Fruit fly (Drosophila melanogaster): ENCODE data around the gene CG11357.
A peak's percentile ranks its signal among the peaks of the same experiment; 100 is the strongest.

CG11357 gene

DNA sequence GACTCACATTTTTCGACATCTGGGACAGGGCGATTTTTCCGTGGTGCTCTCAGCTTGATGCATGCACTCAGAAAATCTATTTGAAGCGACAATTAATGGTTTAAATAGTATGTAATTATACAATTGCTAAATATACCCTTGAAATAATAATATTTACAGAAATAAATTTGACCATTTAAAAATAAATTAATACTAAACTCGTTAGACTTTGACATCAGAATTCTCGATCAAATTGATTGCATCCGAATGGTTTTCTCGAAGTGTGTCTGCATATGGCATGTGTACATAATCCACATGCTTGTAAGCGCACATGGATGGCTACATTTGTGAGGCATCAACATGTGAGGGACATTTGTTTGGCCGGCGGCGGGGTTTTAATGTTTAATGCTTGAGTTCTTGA is 4.8 kb downstream of the CG11357 start (continued):
- TF ChIP-seq CG15601 (tag; optimal IDR thresholded peaks at IDR 0.05) (peak; percentile 65), CG13894 (tag; optimal IDR thresholded peaks at IDR 0.05) (no peak), Dfd (GFP tag; optimal IDR thresholded peaks at IDR 0.05) (no peak), CG6689 (GFP tag; IDR thresholded peaks at IDR 0.05) (peak; percentile 62), CG7987 (GFP tag; optimal IDR thresholded peaks at IDR 0.05) (peak; percentile 2), pros (GFP tag; optimal IDR thresholded peaks at IDR 0.05) (peak; percentile 62), Poxn (GFP tag; IDR thresholded peaks at IDR 0.05) (no peak), CG8089 (GFP tag; optimal IDR thresholded peaks at IDR 0.05) (no peak), CG10431 (GFP tag; optimal IDR thresholded peaks at IDR 0.05) (no peak), CG6791 (GFP tag; IDR thresholded peaks at IDR 0.05; ENCODE audit: partially characterized antibody) (no peak), Mrtf (GFP tag; IDR thresholded peaks at IDR 0.05) (no peak), mam (GFP tag; optimal IDR thresholded peaks at IDR 0.05) (no peak), CG12071 (GFP tag; optimal IDR thresholded peaks at IDR 0.05) (no peak), Antp (GFP tag; optimal IDR thresholded peaks at IDR 0.05) (no peak), CG2202 (tag; optimal IDR thresholded peaks at IDR 0.05) (peak; percentile 79), ap (GFP tag; IDR thresholded peaks at IDR 0.05) (no peak), her (GFP tag; optimal IDR thresholded peaks at IDR 0.05) (no peak), ac (GFP tag; optimal IDR thresholded peaks at IDR 0.05) (peak; percentile 55), br (optimal IDR thresholded peaks at IDR 0.05) (no peak), CG17186 (GFP tag; optimal IDR thresholded peaks at IDR 0.05) (no peak), CG6683 (GFP tag; optimal IDR thresholded peaks at IDR 0.05) (no peak), crp (GFP tag; optimal IDR thresholded peaks at IDR 0.05) (no peak), CG6175 (GFP tag; IDR thresholded peaks at IDR 0.05) (no peak), insv (GFP tag; optimal IDR thresholded peaks at IDR 0.05) (no peak), scrt (GFP tag; optimal IDR thresholded peaks at IDR 0.05) (no peak), amos (GFP tag; IDR thresholded peaks at IDR 0.05; ENCODE audit: partially characterized antibody) (no peak), CG10274 (GFP tag; optimal IDR thresholded peaks at IDR 0.05) (no peak), lab (GFP tag; optimal IDR thresholded peaks at IDR 0.05) (peak; percentile 45), CG12391 (tag; optimal IDR thresholded peaks at IDR 0.05) (peak; percentile 84), CG2712 (tag; optimal IDR thresholded peaks at IDR 0.05) (peak; percentile 92), Rfx (GFP tag; IDR thresholded peaks at IDR 0.05) (no peak), gcm (GFP tag; optimal IDR thresholded peaks at IDR 0.05) (peak; percentile 61), H15 (GFP tag; IDR thresholded peaks at IDR 0.05) (0 out of 3 replicates have a peak, but pooled peaks have one; percentile 15), CG13296 (GFP tag; optimal IDR thresholded peaks at IDR 0.05) (no peak), CG18599 (GFP tag; optimal IDR thresholded peaks at IDR 0.05) (peak; percentile 56), CG3281 (GFP tag; optimal IDR thresholded peaks at IDR 0.05) (no peak), wdn (GFP tag; IDR thresholded peaks at IDR 0.05) (no peak), Fer3 (tag; optimal IDR thresholded peaks at IDR 0.05) (peak; percentile 28), ato (GFP tag; IDR thresholded peaks at IDR 0.05; ENCODE audit: partially characterized antibody) (no peak), CG2116 (GFP tag; optimal IDR thresholded peaks at IDR 0.05) (peak; percentile 28), CG13775 (GFP tag; optimal IDR thresholded peaks at IDR 0.05) (peak; percentile 55), CG8388 (GFP tag; optimal IDR thresholded peaks at IDR 0.05) (peak; percentile 77), Bteb2 (GFP tag; optimal IDR thresholded peaks at IDR 0.05) (no peak), en (GFP tag; optimal IDR thresholded peaks at IDR 0.05) (no peak), CG10979 (tag; optimal IDR thresholded peaks at IDR 0.05) (peak; percentile 90), Atf6 (GFP tag; IDR thresholded peaks at IDR 0.05) (no peak), CG9727 (GFP tag; optimal IDR thresholded peaks at IDR 0.05) (peak; percentile 88), CG33557 (GFP tag; optimal IDR thresholded peaks at IDR 0.05) (peak; percentile 81), kay (GFP tag; optimal IDR thresholded peaks at IDR 0.05) (peak; percentile 10), nom (GFP tag; optimal IDR thresholded peaks at IDR 0.05) (peak; percentile 64), HLHmδ (GFP tag; optimal IDR thresholded peaks at IDR 0.05) (no peak)

Data from whole organism, embryonic.